Worm (Caenorhabditis elegans) whole organism, mixed stage, embryonic: ENCODE data around the gene ZK105.12.

Experiments used
- bed-3 ChIP-seq: fragments of 200-800 bp; sonication (Bioruptor generic); optimal IDR thresholded peaks from 3 replicates; lab custom pipeline; 2018; ENCODE audit warnings: mild to moderate bottlenecking, missing genetic modification characterization, moderate library complexity, missing compliant biosample characterization
- ceh-39 ChIP-seq: fragments of 150-350 bp; optimal IDR thresholded peaks from 2 replicates; lab custom pipeline; 2014; ENCODE audit warnings: missing biosample characterization, missing genetic modification characterization
- hlh-1 ChIP-seq: fragments of 150-350 bp; optimal IDR thresholded peaks from 2 replicates; lab custom pipeline; 2014; ENCODE audit warnings: missing biosample characterization, missing genetic modification reagents, missing genetic modification characterization
- lin-13 ChIP-seq: fragments of 150-350 bp; optimal IDR thresholded peaks from 2 replicates; lab custom pipeline; 2014; ENCODE audit warnings: missing biosample characterization, missing genetic modification characterization
- lsy-2 ChIP-seq: fragments of 150-350 bp; optimal IDR thresholded peaks from 2 replicates; lab custom pipeline; 2014; ENCODE audit warnings: missing biosample characterization, missing genetic modification characterization
- nhr-237 ChIP-seq: fragments of 150-350 bp; optimal IDR thresholded peaks from 2 replicates; lab custom pipeline; 2014; ENCODE audit warnings: missing biosample characterization, missing genetic modification characterization
- nhr-76 ChIP-seq: sonication (generic microtip); optimal IDR thresholded peaks from 2 replicates; lab custom pipeline; 2017; ENCODE audit warnings: missing biosample characterization, missing genetic modification characterization
- pha-4 ChIP-seq: fragments of 150-350 bp; optimal IDR thresholded peaks from 2 replicates; lab custom pipeline; 2018; ENCODE audit warnings: missing biosample characterization, missing genetic modification reagents, missing genetic modification characterization
- unc-62 ChIP-seq: fragments of 150-350 bp; optimal IDR thresholded peaks from 2 replicates; lab custom pipeline; 2014; ENCODE audit warnings: missing biosample characterization, missing genetic modification reagents, missing genetic modification characterization
- zip-8 ChIP-seq: fragments of 150-350 bp; optimal IDR thresholded peaks from 2 replicates; lab custom pipeline; 2014; ENCODE audit warnings: missing biosample characterization, missing genetic modification characterization

DNA sequence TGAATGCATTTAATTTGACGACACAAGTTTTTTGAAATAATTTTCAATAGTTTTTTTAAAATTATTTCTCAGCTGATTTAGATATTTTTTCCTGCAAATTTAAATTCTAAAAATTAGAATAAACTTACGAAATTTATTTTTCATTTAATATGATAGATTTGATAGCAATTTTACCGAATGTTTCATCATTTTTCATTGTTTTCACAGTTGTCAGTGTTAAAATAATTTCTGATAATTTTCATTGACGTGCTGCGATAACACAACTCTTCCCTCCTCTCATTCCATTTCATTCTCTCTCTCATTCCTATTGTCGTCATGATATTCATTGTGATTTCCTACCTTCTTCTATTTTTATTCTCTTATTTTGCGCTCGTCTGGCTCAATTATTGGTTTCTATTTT, 44.2 kb upstream of the ZK105.12 start, which contains the start of gene hint-3:
- TF ChIP-seq zip-8 (tag; lab: Kevin White, UChicago), result no peak
- TF ChIP-seq ceh-39 (tag; lab: Kevin White, UChicago), result no peak
- no peak for TF ChIP-seq nhr-237 (tag; lab: Kevin White, UChicago)
- no peak for TF ChIP-seq nhr-76 (tag; lab: Kevin White, UChicago)
- TF ChIP-seq lin-13 (tag; lab: Kevin White, UChicago), result no peak
- no peak for TF ChIP-seq bed-3 (GFP tag; lab: Kevin White, UChicago)
- no peak for TF ChIP-seq pha-4 (tag; lab: Kevin White, UChicago)
- no peak for TF ChIP-seq hlh-1 (tag; lab: Kevin White, UChicago)
- no peak for TF ChIP-seq lsy-2 (tag; lab: Kevin White, UChicago)
- no peak for TF ChIP-seq unc-62 (GFP tag; lab: Kevin White, UChicago)
